Fruit fly (Drosophila melanogaster) whole organism, wandering third instar larva: ENCODE data around the gene CG5078.
A peak's percentile ranks its signal among the peaks of the same experiment; 100 is the strongest.

Experiments used
- Abd-B ChIP-seq: fragments of >200 bp; optimal IDR thresholded peaks from 2 replicates; lab custom pipeline; 2017; ENCODE audit warnings: missing biosample characterization, missing genetic modification characterization
- CG32264 ChIP-seq: fragments of 200-800 bp; sonication (Bioruptor generic); optimal IDR thresholded peaks from 2 replicates; lab custom pipeline; 2016; ENCODE audit warnings: missing biosample characterization, missing genetic modification characterization
- CG9705 ChIP-seq: fragments of 200-800 bp; sonication (Bioruptor generic); optimal IDR thresholded peaks from 2 replicates; lab custom pipeline; 2018; ENCODE audit warnings: missing biosample characterization, mild to moderate bottlenecking, missing genetic modification characterization
- CrebA ChIP-seq: fragments of 200-800 bp; sonication (Bioruptor generic); optimal IDR thresholded peaks from 2 replicates; lab custom pipeline; 2016; ENCODE audit warnings: missing biosample characterization, mild to moderate bottlenecking, missing genetic modification characterization, borderline replicate concordance
- Dfd ChIP-seq: fragments of >200 bp; optimal IDR thresholded peaks from 2 replicates; lab custom pipeline; 2017; ENCODE audit warnings: missing biosample characterization, missing genetic modification characterization
- Dif ChIP-seq: fragments of 200-275, 200-300 bp; sonication (Bioruptor generic); optimal IDR thresholded peaks from 2 replicates; lab custom pipeline; 2018; ENCODE audit warnings: missing biosample characterization, missing genetic modification characterization; ENCODE audit not compliant: partially characterized antibody
- GATAd ChIP-seq: sonication (Bioruptor generic); optimal IDR thresholded peaks from 2 replicates; lab custom pipeline; 2016; ENCODE audit warnings: missing biosample characterization, missing genetic modification characterization
- HLH106 ChIP-seq: fragments of 200-800 bp; optimal IDR thresholded peaks from 3 replicates; lab custom pipeline; 2019; ENCODE audit warnings: missing biosample characterization, mild to moderate bottlenecking, missing genetic modification characterization, moderate library complexity
- Hnf4 ChIP-seq: fragments of 200-800 bp; sonication (Bioruptor generic); optimal IDR thresholded peaks from 2 replicates; lab custom pipeline; 2016; ENCODE audit warnings: missing biosample characterization, mild to moderate bottlenecking, missing genetic modification characterization
- Hr78 ChIP-seq: fragments of >200 bp; optimal IDR thresholded peaks from 2 replicates; lab custom pipeline; 2017; ENCODE audit warnings: missing biosample characterization, missing genetic modification characterization
- Hr83 ChIP-seq: fragments of 200-300 bp; sonication (Bioruptor generic); optimal IDR thresholded peaks from 2 replicates; lab custom pipeline; 2016; ENCODE audit warnings: missing biosample characterization, mild to moderate bottlenecking, missing genetic modification characterization, moderate library complexity; ENCODE audit not compliant: poor library complexity, severe bottlenecking
- Jra ChIP-seq: sonication (Bioruptor generic); optimal IDR thresholded peaks from 2 replicates; lab custom pipeline; 2016; ENCODE audit warnings: missing biosample characterization, missing genetic modification characterization
- N ChIP-seq: fragments of >200 bp; optimal IDR thresholded peaks from 2 replicates; lab custom pipeline; 2018; ENCODE audit warnings: missing biosample characterization, missing external identifiers, missing genetic modification characterization
- OdsH ChIP-seq: fragments of 200-800 bp; sonication (Bioruptor generic); optimal IDR thresholded peaks from 2 replicates; lab custom pipeline; 2016; ENCODE audit warnings: missing biosample characterization, mild to moderate bottlenecking, missing genetic modification characterization
- Rel ChIP-seq, 2 experiments: fragments of 200-800 bp; sonication (Bioruptor generic) in 1 of 2; optimal IDR thresholded peaks; 2 replicates in 1 of 2; 3 replicates in 1 of 2; lab custom pipeline; 2016 to 2019; ENCODE audit warnings: mild to moderate bottlenecking in 2 of 2, missing biosample characterization in 2 of 2, missing genetic modification characterization in 2 of 2, moderate library complexity in 1 of 2
- Sp1 ChIP-seq: fragments of 200-800 bp; sonication (Bioruptor generic); optimal IDR thresholded peaks from 3 replicates; lab custom pipeline; 2019; ENCODE audit warnings: missing biosample characterization, mild to moderate bottlenecking, missing genetic modification characterization, moderate library complexity
- Vsx2 ChIP-seq: fragments of 200-300, 225-300 bp; sonication (Bioruptor generic); optimal IDR thresholded peaks from 2 replicates; lab custom pipeline; 2018; ENCODE audit warnings: missing biosample characterization, missing genetic modification characterization; ENCODE audit not compliant: partially characterized antibody
- br ChIP-seq: fragments of 200-800 bp; sonication (Bioruptor generic); optimal IDR thresholded peaks from 2 replicates; lab custom pipeline; 2016; ENCODE audit warnings: missing biosample characterization, missing genetic modification characterization
- brk ChIP-seq: fragments of 200-800 bp; sonication (Bioruptor generic); optimal IDR thresholded peaks from 2 replicates; lab custom pipeline; 2016; ENCODE audit warnings: missing biosample characterization, mild to moderate bottlenecking, missing genetic modification characterization
- dl ChIP-seq, 2 experiments: fragments of 175-275, 200-275 bp in 1 of 2; fragments of 200-275 bp in 1 of 2; sonication (Bioruptor generic); optimal IDR thresholded peaks; lab custom pipeline; 2018; ENCODE audit warnings: mild to moderate bottlenecking in 2 of 2, missing biosample characterization in 2 of 2, missing genetic modification characterization in 2 of 2, moderate library complexity in 2 of 2; ENCODE audit not compliant: partially characterized antibody in 2 of 2, insufficient read depth in 1 of 2
- dmrt93B ChIP-seq: fragments of 200-800 bp; sonication (Bioruptor generic); optimal IDR thresholded peaks from 2 replicates; lab custom pipeline; 2018; ENCODE audit warnings: missing biosample characterization, mild to moderate bottlenecking, missing genetic modification characterization
- dsf ChIP-seq: sonication (Bioruptor generic); optimal IDR thresholded peaks from 2 replicates; lab custom pipeline; 2016; ENCODE audit warnings: missing biosample characterization, missing genetic modification characterization, borderline replicate concordance
- ey ChIP-seq: fragments of 200-800 bp; sonication (Bioruptor generic); optimal IDR thresholded peaks from 2 replicates; lab custom pipeline; 2016; ENCODE audit warnings: missing biosample characterization, missing genetic modification characterization
- foxo ChIP-seq, 2 experiments: fragments of 200-800 bp; sonication (Bioruptor generic); optimal IDR thresholded peaks; 2 replicates in 1 of 2; 3 replicates in 1 of 2; lab custom pipeline; 2016 to 2017; ENCODE audit warnings: missing biosample characterization in 2 of 2, missing genetic modification characterization in 2 of 2
- fru ChIP-seq: fragments of 200-800 bp; sonication (Bioruptor generic); optimal IDR thresholded peaks from 3 replicates; lab custom pipeline; 2016; ENCODE audit warnings: missing biosample characterization, mild to moderate bottlenecking, missing genetic modification characterization
- h ChIP-seq: fragments of 200-800 bp; sonication (Bioruptor generic); optimal IDR thresholded peaks from 3 replicates; lab custom pipeline; 2016; ENCODE audit warnings: missing biosample characterization, mild to moderate bottlenecking, missing genetic modification characterization
- jim ChIP-seq: fragments of 175-275, 200-325 bp; sonication (Bioruptor generic); optimal IDR thresholded peaks from 2 replicates; lab custom pipeline; 2016; ENCODE audit warnings: missing biosample characterization, mild to moderate bottlenecking, missing genetic modification characterization
- psq ChIP-seq: fragments of 200-800 bp; sonication (Bioruptor generic); optimal IDR thresholded peaks from 3 replicates; lab custom pipeline; 2017; ENCODE audit warnings: missing biosample characterization, mild to moderate bottlenecking, missing genetic modification characterization, moderate library complexity
- rgr ChIP-seq: fragments of 200-800 bp; sonication (Bioruptor generic); optimal IDR thresholded peaks from 3 replicates; lab custom pipeline; 2016; ENCODE audit warnings: missing biosample characterization, mild to moderate bottlenecking, missing genetic modification characterization
- sage ChIP-seq: fragments of 200-800 bp; sonication (Bioruptor generic); optimal IDR thresholded peaks from 2 replicates; lab custom pipeline; 2016; ENCODE audit warnings: missing biosample characterization, mild to moderate bottlenecking, missing genetic modification characterization
- sv ChIP-seq: fragments of 200-800 bp; sonication (Bioruptor generic); optimal IDR thresholded peaks from 3 replicates; lab custom pipeline; 2016; ENCODE audit warnings: missing biosample characterization, missing genetic modification characterization
- tai ChIP-seq: sonication (Bioruptor generic); optimal IDR thresholded peaks from 2 replicates; lab custom pipeline; 2016; ENCODE audit warnings: missing biosample characterization, missing genetic modification characterization
- usp ChIP-seq: fragments of >200 bp; optimal IDR thresholded peaks from 2 replicates; lab custom pipeline; 2017; ENCODE audit warnings: missing biosample characterization, missing genetic modification characterization
- woc ChIP-seq: sonication (Bioruptor generic); optimal IDR thresholded peaks from 2 replicates; lab custom pipeline; 2016; ENCODE audit warnings: missing biosample characterization, mild to moderate bottlenecking, missing genetic modification characterization

CG5078 gene

dm6 chr3L:20511499-20512108 lies 5.8 kb downstream of the CG5078 start:
- TF ChIP-seq foxo (GFP tag; optimal IDR thresholded peaks at IDR 0.05; lab: Kevin White, UChicago) (no peak), psq (GFP tag; lab: Kevin White, UChicago) (no peak), Jra (no peak), Hr83 (no peak), sage (no peak), ey (GFP tag; lab: Kevin White, UChicago) (no peak), usp (GFP tag; lab: Kevin White, UChicago) (no peak)

- TF ChIP-seq Rel (GFP tag; optimal IDR thresholded peaks at IDR 0.05; lab: Kevin White, UChicago), result no peak
- peak; percentile 97 for TF ChIP-seq Rel (tag; optimal IDR thresholded peaks at IDR 0.05; lab: Kevin White, UChicago)
- no peak for TF ChIP-seq brk (GFP tag; lab: Kevin White, UChicago)
- TF ChIP-seq, all 38 proteins: peak for 1
These were observed 8.3 kb downstream of the CG5078 start for dm6 chr3L:20514101-20514500.

dm6 chr3L:20516519-20517178 lies 10.8 kb downstream of the CG5078 start:
- TF ChIP-seq Rel (GFP tag; optimal IDR thresholded peaks at IDR 0.05; lab: Kevin White, UChicago) (no peak), Rel (tag; optimal IDR thresholded peaks at IDR 0.05; lab: Kevin White, UChicago) (peak; percentile 96), rgr (GFP tag; lab: Kevin White, UChicago) (peak; percentile 63), dmrt93B (no peak), jim (GFP tag; lab: Kevin White, UChicago) (no peak), woc (GFP tag; lab: Kevin White, UChicago) (no peak), Hnf4 (GFP tag; lab: Kevin White, UChicago) (no peak), Hr78 (GFP tag; lab: Kevin White, UChicago) (no peak), CG32264 (GFP tag; lab: Kevin White, UChicago) (no peak), brk (GFP tag; lab: Kevin White, UChicago) (peak; percentile 4), Sp1 (GFP tag; lab: Kevin White, UChicago) (peak; percentile 56), dl (GFP tag; optimal IDR thresholded peaks at IDR 0.05; lab: Kevin White, UChicago; ENCODE audit: insufficient read depth in 1 of 2, partially characterized antibody in 2 of 2) (no peak), CG9705 (GFP tag; lab: Kevin White, UChicago) (no peak), N (GFP tag; lab: Kevin White, UChicago) (no peak), dsf (no peak), br (peak; percentile 16), Jra (no peak), tai (no peak), Vsx2 (GFP tag; lab: Kevin White, UChicago) (no peak), CrebA (GFP tag; lab: Kevin White, UChicago) (no peak), foxo (GFP tag; optimal IDR thresholded peaks at IDR 0.05; lab: Kevin White, UChicago) (peak in 1 of 2 experiments; percentile 63), sage (no peak), OdsH (GFP tag; lab: Kevin White, UChicago) (peak; percentile 56), fru (GFP tag; lab: Kevin White, UChicago) (peak; percentile 34), GATAd (no peak), sv (GFP tag; lab: Kevin White, UChicago) (no peak), HLH106 (tag; lab: Kevin White, UChicago) (peak; percentile 64), Hr83 (no peak), Abd-B (no peak), Dif (no peak), usp (GFP tag; lab: Kevin White, UChicago) (no peak), h (GFP tag; lab: Kevin White, UChicago) (peak; percentile 65), psq (GFP tag; lab: Kevin White, UChicago) (no peak), Dfd (no peak)
